ENCODE assay signal across 4 worm cellular contexts in the genomic region with DNA sequence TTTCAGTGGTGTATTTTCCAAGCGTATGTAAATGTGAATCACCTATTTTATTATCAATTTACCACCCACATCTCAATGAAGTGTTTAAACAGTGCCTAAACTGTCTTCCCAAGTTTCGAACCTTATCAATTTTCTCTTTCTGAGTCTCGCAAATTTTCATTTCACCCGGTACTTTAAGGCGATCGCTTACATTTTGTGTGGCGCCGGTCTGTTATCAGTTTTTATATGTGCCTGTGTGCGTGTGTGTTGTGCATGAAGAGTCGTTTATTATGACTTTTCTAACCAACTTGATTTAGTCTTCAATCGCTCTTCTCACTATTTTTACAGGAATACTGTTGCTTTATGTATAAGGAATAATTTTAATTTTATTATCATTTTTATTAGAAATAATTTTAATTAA.
A peak's percentile ranks its signal among the peaks of the same experiment; 100 is the strongest.
TF ChIP-seq lines count a peak whose summit lies in the region.

No protein-coding gene starts in this region.

TF ChIP-seq in whole organism, L1 larva, 84 proteins besides CTCF, POLR2A, EP300 and RAD21:
- peak; percentile 62 for TF ChIP-seq elt-2 (tag; optimal IDR thresholded peaks at IDR 0.05; lab: Kevin White, UChicago)

TF ChIP-seq in whole organism, L3 larva, 47 proteins besides CTCF, POLR2A, EP300 and RAD21:
- peak; percentile 57 for TF ChIP-seq elt-2 (tag; optimal IDR thresholded peaks at IDR 0.05; lab: Kevin White, UChicago)

TF ChIP-seq in whole organism, L4 larva, 104 proteins besides CTCF, POLR2A, EP300 and RAD21:
- TF ChIP-seq hlh-11 (tag; optimal IDR thresholded peaks at IDR 0.05; lab: Kevin White, UChicago) (peak; percentile 16), dmd-6 (GFP tag; IDR thresholded peaks at IDR 0.05; lab: Robert Waterston, UW) (peak; percentile 61), php-3 (GFP tag; IDR thresholded peaks at IDR 0.05; lab: Robert Waterston, UW) (0 out of 2 replicates have a peak, but pooled peaks have one; percentile 32), pqm-1 (tag; optimal IDR thresholded peaks at IDR 0.05; lab: Kevin White, UChicago) (peak; percentile 19)

TF ChIP-seq in whole organism, young adult, 124 proteins besides CTCF, POLR2A, EP300 and RAD21:
- TF ChIP-seq nhr-80 (tag; optimal IDR thresholded peaks at IDR 0.05; lab: Kevin White, UChicago): peak; percentile 27
